Fruit fly (Drosophila melanogaster) whole organism, embryonic: ENCODE results near the gene CG15333.

Source experiments
- Antp ChIP-seq: fragments of 200-800 bp; sonication (Bioruptor generic); optimal IDR thresholded peaks from 3 replicates; lab custom pipeline; 2016; ENCODE audit warnings: missing biosample characterization, missing genetic modification characterization
- CG10147 ChIP-seq: fragments of 200-800 bp; sonication (Bioruptor generic); optimal IDR thresholded peaks from 2 replicates; lab custom pipeline; 2019; ENCODE audit warnings: missing biosample characterization, mild to moderate bottlenecking, missing genetic modification characterization, moderate library complexity
- CG11247 ChIP-seq: fragments of 200-800 bp; sonication (Bioruptor generic); IDR thresholded peaks from 2 replicates; pipeline ENCODE4 v1.3.6; 2022; ENCODE audit warnings: missing biosample characterization, missing genetic modification characterization
- CG12104 ChIP-seq: fragments of 200-800 bp; sonication (Bioruptor generic); optimal IDR thresholded peaks from 3 replicates; lab custom pipeline; 2016; ENCODE audit warnings: missing biosample characterization, missing genetic modification characterization
- CG13894 ChIP-seq: fragments of 200-800 bp; sonication (Bioruptor generic); optimal IDR thresholded peaks from 3 replicates; lab custom pipeline; 2018; ENCODE audit warnings: missing biosample characterization, mild to moderate bottlenecking, missing genetic modification characterization, moderate library complexity
- CG1603 ChIP-seq: fragments of 200-800 bp; sonication (Bioruptor generic); optimal IDR thresholded peaks from 2 replicates; lab custom pipeline; 2019; ENCODE audit warnings: missing biosample characterization, mild to moderate bottlenecking, missing genetic modification characterization, moderate library complexity
- CG16813 ChIP-seq: fragments of 200-800 bp; sonication (Bioruptor generic); IDR thresholded peaks from 3 replicates; pipeline ENCODE4 v1.3.6; 2022; ENCODE audit warnings: missing biosample characterization, missing genetic modification characterization; ENCODE audit not compliant: partially characterized antibody
- CG16863 ChIP-seq: fragments of 200-800 bp; sonication (Bioruptor generic); optimal IDR thresholded peaks from 3 replicates; lab custom pipeline; 2016; ENCODE audit warnings: missing biosample characterization, missing genetic modification characterization
- CG17612 ChIP-seq: fragments of 200-800 bp; sonication (Bioruptor generic); IDR thresholded peaks from 2 replicates; pipeline ENCODE4 v1.3.6; 2022; ENCODE audit warnings: missing biosample characterization, missing genetic modification characterization
- CG17829 ChIP-seq: fragments of 200-800 bp; optimal IDR thresholded peaks from 2 replicates; lab custom pipeline; 2019; ENCODE audit warnings: missing biosample characterization, mild to moderate bottlenecking, missing genetic modification characterization, moderate library complexity
- CG18599 ChIP-seq: fragments of 200-800 bp; sonication (Bioruptor generic); optimal IDR thresholded peaks from 3 replicates; lab custom pipeline; 2017; ENCODE audit warnings: missing biosample characterization, missing genetic modification characterization, mild to moderate bottlenecking, moderate library complexity, missing genetic modification reagents
- CG2712 ChIP-seq: fragments of 200-800 bp; optimal IDR thresholded peaks from 3 replicates; lab custom pipeline; 2019; ENCODE audit warnings: missing biosample characterization, mild to moderate bottlenecking, missing genetic modification characterization, moderate library complexity
- CG4730 ChIP-seq: fragments of 200-800 bp; sonication (Bioruptor generic); IDR thresholded peaks from 2 replicates; pipeline ENCODE4 v1.3.6; 2022; ENCODE audit warnings: missing biosample characterization, missing genetic modification characterization
- CG5180 ChIP-seq: fragments of 200-800 bp; sonication (Bioruptor generic); optimal IDR thresholded peaks from 3 replicates; lab custom pipeline; 2017; ENCODE audit warnings: missing biosample characterization, missing genetic modification characterization, mild to moderate bottlenecking, moderate library complexity, missing genetic modification reagents
- CG7357 ChIP-seq: fragments of 200-800 bp; sonication (Bioruptor generic); IDR thresholded peaks from 3 replicates; pipeline ENCODE4 v1.3.6; 2022; ENCODE audit warnings: missing biosample characterization, missing genetic modification characterization
- CG8944 ChIP-seq: fragments of 200-800 bp; sonication (Bioruptor generic); optimal IDR thresholded peaks from 3 replicates; lab custom pipeline; 2016; ENCODE audit warnings: missing biosample characterization, missing genetic modification characterization
- CG9609 ChIP-seq: fragments of 200-800 bp; sonication (Bioruptor generic); optimal IDR thresholded peaks from 3 replicates; lab custom pipeline; 2016; ENCODE audit warnings: missing biosample characterization, missing genetic modification characterization
- D ChIP-seq, 2 experiments: fragments of 200-800 bp in 1 of 2; fragments of >200 bp in 1 of 2; sonication (Bioruptor generic) in 1 of 2; optimal IDR thresholded peaks; 2 replicates in 1 of 2; 3 replicates in 1 of 2; lab custom pipeline; 2017; ENCODE audit warnings: mild to moderate bottlenecking in 1 of 2, missing biosample characterization in 1 of 2, missing genetic modification characterization in 1 of 2, missing genetic modification reagents in 1 of 2
- D19A ChIP-seq: fragments of 200-800 bp; optimal IDR thresholded peaks from 3 replicates; lab custom pipeline; 2019; ENCODE audit warnings: missing biosample characterization, mild to moderate bottlenecking, missing genetic modification characterization, moderate library complexity
- ERR ChIP-seq: fragments of 200-800 bp; sonication (Bioruptor generic); optimal IDR thresholded peaks from 2 replicates; lab custom pipeline; 2016; ENCODE audit warnings: missing biosample characterization, missing genetic modification characterization
- Ets97D ChIP-seq: fragments of 200-800 bp; sonication (Bioruptor generic); optimal IDR thresholded peaks from 3 replicates; lab custom pipeline; 2016; ENCODE audit warnings: missing biosample characterization, missing genetic modification characterization
- GATAe ChIP-seq: fragments of 200-800 bp; sonication (Bioruptor generic); conservative IDR thresholded peaks from 2 replicates; pipeline ENCODE4 v1.3.6; 2022; ENCODE audit warnings: missing biosample characterization, missing genetic modification characterization
- Hand ChIP-seq: fragments of 200-800 bp; sonication (Bioruptor generic); optimal IDR thresholded peaks from 2 replicates; lab custom pipeline; 2017; ENCODE audit warnings: mild to moderate bottlenecking, missing biosample characterization, missing genetic modification reagents, missing genetic modification characterization
- HmgD ChIP-seq: fragments of 200-800 bp; sonication (Bioruptor generic); optimal IDR thresholded peaks from 3 replicates; lab custom pipeline; 2016; ENCODE audit warnings: missing biosample characterization, missing genetic modification characterization
- Lpt ChIP-seq: fragments of >200 bp; optimal IDR thresholded peaks from 2 replicates; lab custom pipeline; 2018; ENCODE audit warnings: missing biosample characterization, missing genetic modification characterization
- Optix ChIP-seq: fragments of 200-800 bp; sonication (Bioruptor generic); IDR thresholded peaks from 3 replicates; pipeline ENCODE4 v1.3.6; 2022; ENCODE audit warnings: missing biosample characterization, missing genetic modification characterization
- Side ChIP-seq: fragments of 200-800 bp; sonication (Bioruptor generic); optimal IDR thresholded peaks from 2 replicates; lab custom pipeline; 2016; ENCODE audit warnings: missing biosample characterization, missing genetic modification characterization
- Sox100B ChIP-seq: fragments of 200-800 bp; sonication (Bioruptor generic); optimal IDR thresholded peaks from 3 replicates; lab custom pipeline; 2018; ENCODE audit warnings: missing biosample characterization, mild to moderate bottlenecking, missing genetic modification characterization
- Sry-δ ChIP-seq: fragments of 200-800 bp; sonication (Bioruptor generic); optimal IDR thresholded peaks from 2 replicates; lab custom pipeline; 2016; ENCODE audit warnings: missing biosample characterization, missing genetic modification characterization
- Vsx1 ChIP-seq: fragments of 200-800 bp; sonication (Bioruptor generic); optimal IDR thresholded peaks from 2 replicates; lab custom pipeline; 2017; ENCODE audit warnings: missing biosample characterization, mild to moderate bottlenecking, missing genetic modification characterization, missing genetic modification reagents
- aop ChIP-seq: fragments of 200-800 bp; sonication (Bioruptor generic); IDR thresholded peaks from 2 replicates; pipeline ENCODE4 v1.3.6; 2022; ENCODE audit warnings: missing biosample characterization, missing genetic modification characterization
- chn ChIP-seq: fragments of 200-800 bp; sonication (Bioruptor generic); optimal IDR thresholded peaks from 2 replicates; lab custom pipeline; 2016; ENCODE audit warnings: missing biosample characterization, missing genetic modification characterization
- ci ChIP-seq: fragments of 200-800 bp; sonication (Bioruptor generic); IDR thresholded peaks from 3 replicates; pipeline ENCODE4 v1.3.6; 2022; ENCODE audit warnings: missing biosample characterization, missing genetic modification characterization
- crol ChIP-seq: fragments of 200-800 bp; sonication (Bioruptor generic); IDR thresholded peaks from 2 replicates; pipeline ENCODE4 v1.3.6; 2022; ENCODE audit warnings: missing biosample characterization, missing genetic modification characterization
- dan ChIP-seq: fragments of 200-800 bp; sonication (Bioruptor generic); IDR thresholded peaks from 2 replicates; pipeline ENCODE4 v1.3.6; 2022; ENCODE audit warnings: missing biosample characterization, missing genetic modification characterization
- dmrt11E ChIP-seq: fragments of 200-800 bp; sonication (Bioruptor generic); optimal IDR thresholded peaks from 3 replicates; lab custom pipeline; 2018; ENCODE audit warnings: missing biosample characterization, mild to moderate bottlenecking, missing genetic modification characterization, moderate library complexity
- dysf ChIP-seq: fragments of 200-800 bp; sonication (Bioruptor generic); IDR thresholded peaks from 3 replicates; pipeline ENCODE4 v1.3.6; 2022; ENCODE audit warnings: missing biosample characterization, missing genetic modification characterization
- eve ChIP-seq, 2 experiments: fragments of >200 bp; optimal IDR thresholded peaks; 2 replicates each; lab custom pipeline; 2017; ENCODE audit warnings: missing biosample characterization in 2 of 2, missing genetic modification characterization in 2 of 2
- gcm ChIP-seq: fragments of 200-800 bp; sonication (Bioruptor generic); optimal IDR thresholded peaks from 2 replicates; lab custom pipeline; 2019; ENCODE audit warnings: missing biosample characterization, mild to moderate bottlenecking, missing genetic modification characterization, moderate library complexity
- gem ChIP-seq: fragments of 200-800 bp; sonication (Bioruptor generic); optimal IDR thresholded peaks from 2 replicates; lab custom pipeline; 2019; ENCODE audit warnings: missing biosample characterization, mild to moderate bottlenecking, missing genetic modification characterization, moderate library complexity
- grn ChIP-seq: fragments of 200-800 bp; sonication (Bioruptor generic); optimal IDR thresholded peaks from 3 replicates; lab custom pipeline; 2017; ENCODE audit warnings: missing biosample characterization, missing genetic modification characterization
- ham ChIP-seq: fragments of 200-800 bp; sonication (Bioruptor generic); IDR thresholded peaks from 2 replicates; pipeline ENCODE4 v1.3.6; 2022; ENCODE audit warnings: missing biosample characterization, missing genetic modification characterization
- hb ChIP-seq: fragments of 200-800 bp; sonication (Bioruptor generic); IDR thresholded peaks from 3 replicates; pipeline ENCODE4 v1.3.6; 2022; ENCODE audit warnings: missing biosample characterization, missing genetic modification characterization; ENCODE audit not compliant: partially characterized antibody
- ind ChIP-seq: fragments of 200-800 bp; sonication (Bioruptor generic); optimal IDR thresholded peaks from 3 replicates; lab custom pipeline; 2016; ENCODE audit warnings: missing biosample characterization, missing genetic modification characterization
- inv ChIP-seq: fragments of 200-800 bp; sonication (Bioruptor generic); IDR thresholded peaks from 2 replicates; pipeline ENCODE4 v1.3.6; 2022; ENCODE audit warnings: missing biosample characterization, missing genetic modification characterization; ENCODE audit not compliant: partially characterized antibody
- klu ChIP-seq: fragments of 200-800 bp; sonication (Bioruptor generic); IDR thresholded peaks from 2 replicates; pipeline ENCODE4 v1.3.6; 2022; ENCODE audit warnings: missing biosample characterization, missing genetic modification characterization
- lola ChIP-seq, 3 experiments: fragments of >200 bp in 2 of 3; fragments of 200-800 bp in 1 of 3; sonication (Bioruptor generic) in 1 of 3; optimal IDR thresholded peaks; 2 replicates each; lab custom pipeline; 2017 to 2019; ENCODE audit warnings: missing biosample characterization in 3 of 3, missing genetic modification characterization in 3 of 3, mild to moderate bottlenecking in 1 of 3, moderate library complexity in 1 of 3
- luna ChIP-seq: fragments of 200-800 bp; sonication (Bioruptor generic); optimal IDR thresholded peaks from 2 replicates; lab custom pipeline; 2016; ENCODE audit warnings: missing biosample characterization, missing genetic modification characterization
- yki ChIP-seq: fragments of >200 bp; optimal IDR thresholded peaks from 3 replicates; lab custom pipeline; 2018

Gene CG15333

dm6 chrX:8061392-8062179 is 40.4 kb upstream of the CG15333 start, which contains the start of gene mys (continued):
- peak; percentile 53; the same call in 2 of the 3 replicates for TF ChIP-seq dysf (GFP tag; lab: Robert Waterston, UW)
- TF ChIP-seq Hand (GFP tag; lab: Kevin White, UChicago), result no peak
- TF ChIP-seq gcm (GFP tag; lab: Kevin White, UChicago), result peak; percentile 4
- peak; percentile 94 for TF ChIP-seq CG16813
- TF ChIP-seq CG7357, result no peak
- TF ChIP-seq gem (tag; lab: Kevin White, UChicago), result peak; percentile 38
- 0 out of 2 replicates have a peak, but pooled peaks have one; percentile 36 for TF ChIP-seq CG4730
- TF ChIP-seq CG1603, result peak; percentile 95
- peak; percentile 91 for TF ChIP-seq inv (GFP tag; lab: Robert Waterston, UW)
- TF ChIP-seq Sox100B (GFP tag; lab: Kevin White, UChicago), result no peak
- no peak for TF ChIP-seq eve (GFP tag; optimal IDR thresholded peaks at IDR 0.05; lab: Kevin White, UChicago)
- no peak for TF ChIP-seq yki (lab: Kevin White, UChicago)
- TF ChIP-seq CG5180 (GFP tag; lab: Kevin White, UChicago), result no peak
- no peak for TF ChIP-seq crol
- TF ChIP-seq grn (GFP tag; lab: Kevin White, UChicago), result no peak
- peak; percentile 75 for TF ChIP-seq CG8944 (GFP tag; lab: Kevin White, UChicago)
- peak; percentile 34 for TF ChIP-seq luna (GFP tag; lab: Kevin White, UChicago)
- TF ChIP-seq CG13894 (tag; lab: Kevin White, UChicago), result peak; percentile 86
- TF ChIP-seq CG18599 (GFP tag; lab: Kevin White, UChicago), result peak; percentile 73
- TF ChIP-seq CG12104 (GFP tag; lab: Kevin White, UChicago), result peak; percentile 18
- peak; percentile 84 for TF ChIP-seq Antp (GFP tag; lab: Kevin White, UChicago)
- TF ChIP-seq HmgD, result peak; percentile 83
- TF ChIP-seq CG17829 (tag; lab: Kevin White, UChicago), result peak; percentile 49
- no peak for TF ChIP-seq GATAe
- peak; percentile 39 for TF ChIP-seq dmrt11E
- TF ChIP-seq D (optimal IDR thresholded peaks at IDR 0.05; lab: Kevin White, UChicago), result no peak
- no peak for TF ChIP-seq D (GFP tag; optimal IDR thresholded peaks at IDR 0.05; lab: Kevin White, UChicago)
- no peak for TF ChIP-seq ham (GFP tag; lab: Robert Waterston, UW)
- peak; percentile 71 for TF ChIP-seq chn (GFP tag; lab: Kevin White, UChicago)
- TF ChIP-seq dan (GFP tag; lab: Robert Waterston, UW), result no peak
- TF ChIP-seq ci (GFP tag; lab: Robert Waterston, UW), result peak; percentile 83
- TF ChIP-seq aop, result no peak
- peak; percentile 77 for TF ChIP-seq Side (GFP tag; lab: Kevin White, UChicago)
- TF ChIP-seq Sry-δ, result peak; percentile 99
- TF ChIP-seq Ets97D, result peak; percentile 97
- no peak for TF ChIP-seq lola (GFP tag; optimal IDR thresholded peaks at IDR 0.05; lab: Kevin White, UChicago)
- peak; percentile 55 for TF ChIP-seq CG2712 (tag; lab: Kevin White, UChicago)
- TF ChIP-seq CG9609 (GFP tag; lab: Kevin White, UChicago), result peak; percentile 81
- TF ChIP-seq ERR (GFP tag; lab: Kevin White, UChicago), result peak; percentile 63
- TF ChIP-seq Optix (GFP tag; lab: Robert Waterston, UW), result peak; percentile 47; the same call in 1 of the 3 replicates
- no peak for TF ChIP-seq D19A
- TF ChIP-seq ind (GFP tag; lab: Kevin White, UChicago), result peak; percentile 71
- no peak for TF ChIP-seq Lpt (GFP tag; lab: Kevin White, UChicago)
- peak; percentile 73 for TF ChIP-seq CG11247 (GFP tag; lab: Robert Waterston, UW)
- TF ChIP-seq CG17612, result peak; percentile 55; the same call in 1 of the 2 replicates
- TF ChIP-seq CG16863 (GFP tag; lab: Kevin White, UChicago), result peak; percentile 59
- no peak for TF ChIP-seq Vsx1
- peak; percentile 64; the same call in 1 of the 2 replicates for TF ChIP-seq klu
- TF ChIP-seq hb, result peak; percentile 92
- TF ChIP-seq CG10147 (GFP tag; lab: Kevin White, UChicago), result no peak
